Worm (Caenorhabditis elegans): ENCODE results near the gene Y43F8B.10.

DNA sequence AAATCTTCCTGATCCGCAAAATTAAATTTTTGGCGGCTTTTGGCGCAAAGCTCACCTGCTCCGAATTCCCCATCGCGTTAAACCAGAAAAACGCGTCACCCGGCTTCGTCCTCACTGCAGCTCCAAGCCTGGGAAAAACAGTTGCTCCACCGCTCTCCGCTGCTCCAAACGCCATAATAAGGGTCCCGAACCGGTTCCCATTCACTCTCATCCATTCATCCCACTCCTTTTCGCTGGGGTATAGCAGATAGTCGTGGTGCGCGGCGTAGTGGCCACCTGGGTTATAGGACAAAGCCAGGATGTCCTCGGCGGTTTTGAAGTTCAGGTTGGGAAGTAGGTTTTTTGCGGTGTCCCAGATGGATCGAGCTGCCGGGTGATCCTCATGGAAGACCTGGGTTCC lies 36.7 kb downstream of the Y43F8B.10 start:
- TF ChIP-seq lsy-27 (tag; optimal IDR thresholded peaks at IDR 0.05; ENCODE audit: borderline replicate concordance, insufficient read depth) (no peak), hlh-26 (GFP tag; conservative IDR thresholded peaks at IDR 0.05) (no peak), pha-4 (tag; optimal IDR thresholded peaks at IDR 0.05) (no peak), lin-35 (GFP tag; optimal IDR thresholded peaks at IDR 0.05) (no peak), dpl-1 (GFP tag; optimal IDR thresholded peaks at IDR 0.05) (no peak), F49E8.2 (tag; optimal IDR thresholded peaks at IDR 0.05; ENCODE audit: insufficient read depth) (no peak), lin-26 (GFP tag; IDR thresholded peaks at IDR 0.05) (no peak)
